Worm (Caenorhabditis elegans) whole organism, L3 larva: ENCODE results near the gene exos-4.2.

Experiments used
- R02D3.7 ChIP-seq: fragments of 150-350 bp; optimal IDR thresholded peaks from 2 replicates; lab custom pipeline; 2014; ENCODE audit warnings: missing biosample characterization, missing genetic modification characterization
- jun-1 ChIP-seq: fragments of 150-350 bp; optimal IDR thresholded peaks from 2 replicates; lab custom pipeline; 2014; ENCODE audit warnings: missing biosample characterization, missing genetic modification reagents, missing genetic modification characterization
- nhr-11 ChIP-seq: fragments of 150-350 bp; optimal IDR thresholded peaks from 2 replicates; lab custom pipeline; 2014; ENCODE audit warnings: missing biosample characterization, missing genetic modification characterization
- nhr-12 ChIP-seq: fragments of 150-350 bp; optimal IDR thresholded peaks from 2 replicates; lab custom pipeline; 2014; ENCODE audit warnings: missing biosample characterization, missing genetic modification characterization
- nhr-77 ChIP-seq: fragments of 150-350 bp; optimal IDR thresholded peaks from 2 replicates; lab custom pipeline; 2014; ENCODE audit warnings: missing biosample characterization, missing genetic modification characterization
- pha-4 ChIP-seq: fragments of 150-350 bp; optimal IDR thresholded peaks from 2 replicates; lab custom pipeline; 2014; ENCODE audit warnings: missing biosample characterization, missing genetic modification reagents, missing genetic modification characterization
- pqm-1 ChIP-seq: fragments of 150-350 bp; optimal IDR thresholded peaks from 2 replicates; lab custom pipeline; 2017; ENCODE audit warnings: missing biosample characterization, missing genetic modification characterization, inconsistent platforms
- skn-1 ChIP-seq: fragments of 150-350 bp; optimal IDR thresholded peaks from 2 replicates; lab custom pipeline; 2014; ENCODE audit warnings: missing biosample characterization, missing genetic modification characterization

DNA sequence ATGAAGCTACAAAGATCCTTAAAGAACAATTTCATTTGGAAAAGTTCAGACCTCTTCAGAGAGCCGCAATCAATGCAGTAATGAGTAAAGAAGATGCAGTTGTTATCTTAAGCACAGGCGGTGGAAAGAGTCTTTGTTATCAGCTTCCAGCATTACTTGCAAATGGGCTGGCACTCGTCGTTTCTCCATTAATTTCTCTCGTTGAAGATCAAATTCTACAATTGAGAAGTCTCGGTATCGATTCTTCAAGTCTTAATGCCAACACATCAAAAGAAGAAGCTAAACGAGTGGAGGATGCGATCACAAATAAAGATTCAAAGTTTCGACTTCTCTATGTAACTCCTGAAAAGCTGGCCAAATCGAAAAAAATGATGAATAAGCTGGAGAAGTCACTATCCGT lies 3.1 kb upstream of the exos-4.2 start:
- TF ChIP-seq nhr-12 (tag; lab: Kevin White, UChicago) = no peak
- no peak for TF ChIP-seq pha-4 (tag; lab: Kevin White, UChicago)
- no peak for TF ChIP-seq nhr-77 (tag; lab: Kevin White, UChicago)
- no peak for TF ChIP-seq jun-1 (tag; lab: Kevin White, UChicago)
- TF ChIP-seq R02D3.7 = no peak
- no peak for TF ChIP-seq nhr-11 (tag; lab: Kevin White, UChicago)
- no peak for TF ChIP-seq skn-1 (tag; lab: Kevin White, UChicago)
- no peak for TF ChIP-seq pqm-1
